Worm (Caenorhabditis elegans) whole organism, late embryonic: ENCODE data around the gene F01D4.8.

ENCODE experiments used
- C38D4.7 ChIP-seq: fragments of 200-800 bp; sonication (Bioruptor generic); optimal IDR thresholded peaks from 2 replicates; lab custom pipeline; 2018; ENCODE audit warnings: mild to moderate bottlenecking, missing genetic modification characterization, moderate library complexity, missing compliant biosample characterization
- F13H6.1 ChIP-seq: sonication (generic microtip); optimal IDR thresholded peaks from 2 replicates; lab custom pipeline; 2016; ENCODE audit warnings: missing genetic modification characterization, missing compliant biosample characterization
- K02D7.2 ChIP-seq: sonication (generic microtip); optimal IDR thresholded peaks from 2 replicates; lab custom pipeline; 2017; ENCODE audit warnings: mild to moderate bottlenecking, missing genetic modification characterization, missing compliant biosample characterization
- K09A11.1 ChIP-seq: sonication (generic microtip); optimal IDR thresholded peaks from 2 replicates; lab custom pipeline; 2017; ENCODE audit warnings: antibody characterized with exemption, mild to moderate bottlenecking, missing genetic modification characterization, missing compliant biosample characterization; ENCODE audit not compliant: insufficient read depth
- Y22D7AL.16 ChIP-seq: sonication (generic microtip); optimal IDR thresholded peaks from 2 replicates; lab custom pipeline; 2016; ENCODE audit warnings: missing genetic modification characterization, missing compliant biosample characterization
- ahr-1 ChIP-seq: sonication (generic microtip); optimal IDR thresholded peaks from 2 replicates; lab custom pipeline; 2016; ENCODE audit warnings: missing genetic modification characterization, missing compliant biosample characterization
- ama-1 ChIP-seq: fragments of 150-350 bp; optimal IDR thresholded peaks from 2 replicates; lab custom pipeline; 2014
- ceh-18 ChIP-seq: sonication (generic microtip); optimal IDR thresholded peaks from 2 replicates; lab custom pipeline; 2016; ENCODE audit warnings: missing genetic modification characterization, missing compliant biosample characterization
- ceh-22 ChIP-seq: sonication (generic microtip); optimal IDR thresholded peaks from 2 replicates; lab custom pipeline; 2017; ENCODE audit warnings: missing biosample characterization, missing genetic modification characterization
- ceh-30 ChIP-seq: fragments of 150-350 bp; optimal IDR thresholded peaks from 2 replicates; lab custom pipeline; 2014; ENCODE audit warnings: missing biosample characterization, missing genetic modification characterization
- ceh-31 ChIP-seq: sonication (generic microtip); optimal IDR thresholded peaks from 2 replicates; lab custom pipeline; 2016; ENCODE audit warnings: missing genetic modification characterization, missing compliant biosample characterization
- ceh-34 ChIP-seq: sonication (generic microtip); optimal IDR thresholded peaks from 2 replicates; lab custom pipeline; 2016; ENCODE audit warnings: mild to moderate bottlenecking, missing genetic modification characterization, missing compliant biosample characterization
- ceh-45 ChIP-seq: fragments of 200-800 bp; sonication (Bioruptor generic); IDR thresholded peaks from 2 replicates; pipeline ENCODE4 v1.3.6; 2022; ENCODE audit warnings: missing genetic modification reagents, missing genetic modification characterization, missing compliant biosample characterization
- ceh-48 ChIP-seq: sonication (generic microtip); optimal IDR thresholded peaks from 2 replicates; lab custom pipeline; 2016; ENCODE audit warnings: missing genetic modification characterization, inconsistent platforms, missing compliant biosample characterization
- ceh-6 ChIP-seq: fragments of 200-800 bp; sonication (Bioruptor generic); optimal IDR thresholded peaks from 2 replicates; lab custom pipeline; 2018; ENCODE audit warnings: mild to moderate bottlenecking, missing genetic modification characterization, missing compliant biosample characterization
- dmd-4 ChIP-seq: sonication (generic microtip); optimal IDR thresholded peaks from 2 replicates; lab custom pipeline; 2016; ENCODE audit warnings: borderline replicate concordance, missing genetic modification characterization, missing compliant biosample characterization
- elt-4 ChIP-seq: sonication (generic microtip); optimal IDR thresholded peaks from 2 replicates; lab custom pipeline; 2016; ENCODE audit warnings: missing genetic modification characterization, missing compliant biosample characterization
- eyg-1 ChIP-seq: sonication (generic microtip); optimal IDR thresholded peaks from 2 replicates; lab custom pipeline; 2016; ENCODE audit warnings: missing genotype, missing genetic modification characterization, missing compliant biosample characterization
- fax-1 ChIP-seq: sonication (generic microtip); optimal IDR thresholded peaks from 2 replicates; lab custom pipeline; 2016; ENCODE audit warnings: missing genotype, missing genetic modification characterization, missing compliant biosample characterization
- fkh-10 ChIP-seq: fragments of 150-350 bp; optimal IDR thresholded peaks from 2 replicates; lab custom pipeline; 2014; ENCODE audit warnings: missing biosample characterization, missing genetic modification reagents, missing genetic modification characterization
- fkh-6 ChIP-seq: sonication (generic microtip); optimal IDR thresholded peaks from 2 replicates; lab custom pipeline; 2016; ENCODE audit warnings: missing genetic modification characterization, missing compliant biosample characterization
- gmeb-2 ChIP-seq: sonication (generic microtip); optimal IDR thresholded peaks from 2 replicates; lab custom pipeline; 2016; ENCODE audit warnings: missing genetic modification characterization, inconsistent platforms, missing compliant biosample characterization
- hlh-15 ChIP-seq: sonication (generic microtip); optimal IDR thresholded peaks from 2 replicates; lab custom pipeline; 2016; ENCODE audit warnings: missing genetic modification characterization, missing compliant biosample characterization
- hlh-6 ChIP-seq: sonication (generic microtip); optimal IDR thresholded peaks from 2 replicates; lab custom pipeline; 2016; ENCODE audit warnings: missing genotype, missing genetic modification characterization, missing compliant biosample characterization
- lim-6 ChIP-seq: sonication (generic microtip); optimal IDR thresholded peaks from 2 replicates; lab custom pipeline; 2016; ENCODE audit warnings: missing genetic modification characterization, missing compliant biosample characterization
- lin-11 ChIP-seq: fragments of 200-800 bp; sonication (Bioruptor generic); optimal IDR thresholded peaks from 2 replicates; lab custom pipeline; 2018; ENCODE audit warnings: mild to moderate bottlenecking, missing genetic modification characterization, missing compliant biosample characterization
- madf-2 ChIP-seq: sonication (generic microtip); optimal IDR thresholded peaks from 2 replicates; lab custom pipeline; 2017; ENCODE audit warnings: missing genetic modification characterization, missing compliant biosample characterization
- mec-3 ChIP-seq: sonication (generic microtip); optimal IDR thresholded peaks from 2 replicates; lab custom pipeline; 2016; ENCODE audit warnings: borderline replicate concordance, missing genetic modification characterization, missing compliant biosample characterization
- nhr-11 ChIP-seq: fragments of 150-350 bp; optimal IDR thresholded peaks from 2 replicates; lab custom pipeline; 2014; ENCODE audit warnings: missing biosample characterization, missing genetic modification characterization
- npax-4 ChIP-seq: sonication (generic microtip); optimal IDR thresholded peaks from 2 replicates; lab custom pipeline; 2016; ENCODE audit warnings: missing genetic modification characterization, missing compliant biosample characterization
- pat-9 ChIP-seq: fragments of 200-800 bp; sonication (Bioruptor generic); optimal IDR thresholded peaks from 2 replicates; lab custom pipeline; 2018; ENCODE audit warnings: mild to moderate bottlenecking, missing genetic modification characterization, moderate library complexity, missing compliant biosample characterization
- pha-2 ChIP-seq: sonication (generic microtip); optimal IDR thresholded peaks from 2 replicates; lab custom pipeline; 2017; ENCODE audit warnings: mild to moderate bottlenecking, missing genetic modification characterization, missing compliant biosample characterization
- pqm-1 ChIP-seq: sonication (generic microtip); optimal IDR thresholded peaks from 2 replicates; lab custom pipeline; 2016; ENCODE audit warnings: missing genetic modification characterization, missing compliant biosample characterization
- pros-1 ChIP-seq: fragments of 150-350 bp; optimal IDR thresholded peaks from 2 replicates; lab custom pipeline; 2014; ENCODE audit warnings: missing biosample characterization, missing genetic modification reagents, missing genetic modification characterization
- ref-2 ChIP-seq: sonication (generic microtip); optimal IDR thresholded peaks from 2 replicates; lab custom pipeline; 2016; ENCODE audit warnings: missing genetic modification characterization, missing compliant biosample characterization
- sdc-2 ChIP-seq: sonication (generic microtip); optimal IDR thresholded peaks from 2 replicates; lab custom pipeline; 2016; ENCODE audit warnings: missing genotype, missing genetic modification characterization, missing compliant biosample characterization
- sox-2 ChIP-seq: fragments of 200-800 bp; sonication (Bioruptor generic); IDR thresholded peaks from 2 replicates; pipeline ENCODE4 v1.3.6; 2022; ENCODE audit warnings: missing genetic modification reagents, missing genetic modification characterization, missing compliant biosample characterization
- syd-9 ChIP-seq: sonication (generic microtip); optimal IDR thresholded peaks from 2 replicates; lab custom pipeline; 2016; ENCODE audit warnings: mild to moderate bottlenecking, missing genetic modification characterization, moderate library complexity, missing compliant biosample characterization
- tbx-2 ChIP-seq: sonication (generic microtip); optimal IDR thresholded peaks from 2 replicates; lab custom pipeline; 2016; ENCODE audit warnings: missing genetic modification characterization, missing compliant biosample characterization
- tbx-7 ChIP-seq: sonication (generic microtip); optimal IDR thresholded peaks from 2 replicates; lab custom pipeline; 2016; ENCODE audit warnings: missing genotype, missing genetic modification characterization, missing compliant biosample characterization
- unc-3 ChIP-seq, 2 experiments: fragments of 200-800 bp in 1 of 2; sonication (Bioruptor generic) in 1 of 2; sonication (generic microtip) in 1 of 2; conservative IDR thresholded peaks in 1 of 2; optimal IDR thresholded peaks in 1 of 2; 2 replicates each; pipeline versions ENCODE4 v1.3.6 to Lab custom; 2016 to 2022; ENCODE audit warnings: missing compliant biosample characterization in 2 of 2, missing genetic modification characterization in 2 of 2, missing genetic modification reagents in 1 of 2
- unc-42 ChIP-seq: sonication (generic microtip); optimal IDR thresholded peaks from 2 replicates; lab custom pipeline; 2016; ENCODE audit warnings: missing genotype, missing genetic modification characterization, missing compliant biosample characterization
- unc-55 ChIP-seq: sonication (generic microtip); optimal IDR thresholded peaks from 2 replicates; lab custom pipeline; 2017; ENCODE audit warnings: missing biosample characterization, missing genetic modification reagents, missing genetic modification characterization
- zip-5 ChIP-seq: sonication (generic microtip); optimal IDR thresholded peaks from 2 replicates; lab custom pipeline; 2016; ENCODE audit warnings: missing genetic modification characterization, missing compliant biosample characterization
- ztf-16 ChIP-seq: sonication (generic microtip); optimal IDR thresholded peaks from 2 replicates; lab custom pipeline; 2017; ENCODE audit warnings: missing genetic modification characterization, missing compliant biosample characterization

Gene F01D4.8

ce11 chrIV:10417781-10418180 is 35.1 kb downstream of the F01D4.8 start, which contains the start of gene F13B12.6:
F13B12.6 (minus strand) TSS chrIV:10417881.
- TF ChIP-seq npax-4 (no peak), ztf-16 (tag; lab: Kevin White, UChicago) (no peak), ceh-30 (tag; lab: Kevin White, UChicago) (no peak), ceh-31 (no peak), K02D7.2 (tag; lab: Kevin White, UChicago) (no peak)

ce11 chrIV:10413828-10414227 is 39.1 kb downstream of the F01D4.8 start, which contains the start of gene R10H10.7:
R10H10.7 (minus strand) TSS chrIV:10413928.
- TF ChIP-seq lin-11 = no peak
- no peak for TF ChIP-seq F13H6.1 (tag; lab: Kevin White, UChicago)
- no peak for TF ChIP-seq tbx-7 (tag; lab: Kevin White, UChicago)
- no peak for TF ChIP-seq syd-9
- no peak for TF ChIP-seq sdc-2 (tag; lab: Kevin White, UChicago)
- TF ChIP-seq ceh-6 (GFP tag; lab: Kevin White, UChicago) = no peak
- no peak for TF ChIP-seq fkh-6 (tag; lab: Kevin White, UChicago)
- TF ChIP-seq ama-1 (lab: Kevin White, UChicago) = no peak
- TF ChIP-seq lim-6 (tag; lab: Kevin White, UChicago) = no peak
- no peak for TF ChIP-seq gmeb-2 (tag; lab: Kevin White, UChicago)
- TF ChIP-seq pat-9 = no peak
- no peak for TF ChIP-seq fax-1
- TF ChIP-seq ceh-48 (tag; lab: Kevin White, UChicago) = no peak
- no peak for TF ChIP-seq eyg-1 (tag; lab: Kevin White, UChicago)
- no peak for TF ChIP-seq mec-3

ce11 chrIV:10409377-10409776 is 43.5 kb downstream of the F01D4.8 start, which contains the start of gene rfk-1:
rfk-1 (minus strand) TSS chrIV:10409477.
- TF ChIP-seq zip-5 (tag; lab: Kevin White, UChicago) (no peak), lin-11 (no peak), hlh-15 (tag; lab: Kevin White, UChicago) (no peak), ceh-22 (no peak)
- TF ChIP-seq, all 69 proteins: peak for 0

ce11 chrIV:10403193-10404058 is 49.5 kb downstream of the F01D4.8 start, which contains the start of gene gpa-7:
gpa-7 (plus strand) TSS chrIV:10404008.
- TF ChIP-seq pros-1 (tag; lab: Kevin White, UChicago) = peak; percentile 26
- TF ChIP-seq ceh-6 (GFP tag; lab: Kevin White, UChicago) = no peak
- no peak for TF ChIP-seq nhr-11 (tag; lab: Kevin White, UChicago)
- TF ChIP-seq ceh-34 (tag; lab: Kevin White, UChicago) = peak; percentile 82
- TF ChIP-seq ceh-45 (GFP tag; lab: Robert Waterston, UW) = no peak
- no peak for TF ChIP-seq elt-4 (tag; lab: Kevin White, UChicago)
- no peak for TF ChIP-seq ahr-1 (tag; lab: Kevin White, UChicago)
- no peak for TF ChIP-seq dmd-4 (tag; lab: Kevin White, UChicago)
- peak; percentile 86 for TF ChIP-seq unc-42
- TF ChIP-seq Y22D7AL.16 (tag; lab: Kevin White, UChicago) = no peak
- peak; percentile 53 for TF ChIP-seq fkh-10 (GFP tag; lab: Kevin White, UChicago)
- TF ChIP-seq mec-3 = peak; percentile 3
- TF ChIP-seq F13H6.1 (tag; lab: Kevin White, UChicago) = peak; percentile 63
- TF ChIP-seq zip-5 (tag; lab: Kevin White, UChicago) = no peak
- TF ChIP-seq pqm-1 (tag; lab: Kevin White, UChicago) = no peak
- no peak for TF ChIP-seq pha-2 (tag; lab: Kevin White, UChicago)
- no peak for TF ChIP-seq sox-2 (GFP tag; lab: Robert Waterston, UW)
- no peak for TF ChIP-seq madf-2 (tag; lab: Kevin White, UChicago)
- no peak; the same call in 1 of the 2 replicates for TF ChIP-seq unc-3 (GFP tag; conservative IDR thresholded peaks at IDR 0.05; lab: Robert Waterston, UW)
- peak; percentile 50 for TF ChIP-seq unc-3 (tag; optimal IDR thresholded peaks at IDR 0.05; lab: Kevin White, UChicago)
- TF ChIP-seq ceh-18 (tag; lab: Kevin White, UChicago) = peak; percentile 88
- peak; percentile 15 for TF ChIP-seq lim-6 (tag; lab: Kevin White, UChicago)
- TF ChIP-seq ref-2 (tag; lab: Kevin White, UChicago) = peak; percentile 71
- no peak for TF ChIP-seq C38D4.7
- peak; percentile 83 for TF ChIP-seq tbx-2 (tag; lab: Kevin White, UChicago)
- TF ChIP-seq unc-55 (GFP tag; lab: Kevin White, UChicago) = peak; percentile 54
- no peak for TF ChIP-seq ceh-30 (tag; lab: Kevin White, UChicago)
- TF ChIP-seq hlh-6 (tag; lab: Kevin White, UChicago) = peak; percentile 10
- no peak for TF ChIP-seq hlh-15 (tag; lab: Kevin White, UChicago)
- no peak for TF ChIP-seq K09A11.1 (tag; lab: Kevin White, UChicago)
- peak; percentile 35 for TF ChIP-seq pat-9
- TF ChIP-seq sdc-2 (tag; lab: Kevin White, UChicago) = peak; percentile 39
